Fruit fly (Drosophila melanogaster) whole organism, embryonic: ENCODE measurements around the gene Snapin.

Source experiments
- CG15601 ChIP-seq: fragments of 200-800 bp; sonication (Bioruptor generic); optimal IDR thresholded peaks from 3 replicates; lab custom pipeline; 2019; ENCODE audit warnings: missing biosample characterization, mild to moderate bottlenecking, missing genetic modification characterization, moderate library complexity
- amos ChIP-seq: fragments of 200-800 bp; sonication (Bioruptor generic); IDR thresholded peaks from 2 replicates; pipeline ENCODE4 v1.3.6; 2022; ENCODE audit warnings: missing biosample characterization, missing genetic modification characterization; ENCODE audit not compliant: partially characterized antibody
- dm ChIP-seq: fragments of 200-800 bp; sonication (Bioruptor generic); optimal IDR thresholded peaks from 3 replicates; lab custom pipeline; 2016; ENCODE audit warnings: missing biosample characterization, missing genetic modification characterization
- nerfin-2 ChIP-seq: fragments of 200-800 bp; sonication (Bioruptor generic); IDR thresholded peaks from 2 replicates; pipeline ENCODE4 v1.3.6; 2022; ENCODE audit warnings: missing biosample characterization, missing genetic modification characterization; ENCODE audit not compliant: partially characterized antibody

- TF ChIP-seq CG15601 (tag; lab: Kevin White, UChicago) (no peak), amos (GFP tag; lab: Robert Waterston, UW) (no peak), nerfin-2 (GFP tag; lab: Robert Waterston, UW) (no peak), dm (GFP tag; lab: Kevin White, UChicago) (no peak)
Measured at dm6 chr2L:2807597-2807996, 48.1 kb upstream of the Snapin start.
